Worm (Caenorhabditis elegans) whole organism, L1 larva: ENCODE measurements around the gene Y57G11B.8.
A peak's percentile ranks its signal among the peaks of the same experiment; 100 is the strongest.

Experiments used
- blmp-1 ChIP-seq: fragments of 150-350 bp; optimal IDR thresholded peaks from 2 replicates; lab custom pipeline; 2014; ENCODE audit warnings: missing biosample characterization, missing genetic modification characterization
- ceh-82 ChIP-seq, 3 experiments: fragments of 150-350 bp in 1 of 3; sonication (generic microtip) in 2 of 3; optimal IDR thresholded peaks; 2 replicates each; lab custom pipeline; 2014 to 2017; ENCODE audit warnings: missing biosample characterization in 3 of 3, missing genetic modification characterization in 3 of 3
- nhr-76 ChIP-seq: sonication (generic microtip); optimal IDR thresholded peaks from 2 replicates; lab custom pipeline; 2017; ENCODE audit warnings: missing biosample characterization, missing genetic modification characterization
- pqm-1 ChIP-seq: sonication (generic microtip); optimal IDR thresholded peaks from 3 replicates; lab custom pipeline; 2017; ENCODE audit warnings: missing biosample characterization, missing genetic modification characterization
- skn-1 ChIP-seq: fragments of 150-350 bp; optimal IDR thresholded peaks from 2 replicates; lab custom pipeline; 2014; ENCODE audit warnings: missing biosample characterization, missing genetic modification characterization
- snpc-4 ChIP-seq: fragments of 150-350 bp; optimal IDR thresholded peaks from 2 replicates; lab custom pipeline; 2014; ENCODE audit warnings: missing biosample characterization, missing genetic modification characterization
- snu-23 ChIP-seq: sonication (generic microtip); optimal IDR thresholded peaks from 2 replicates; lab custom pipeline; 2016; ENCODE audit warnings: missing genetic modification characterization, missing compliant biosample characterization
- swsn-7 ChIP-seq: sonication (generic microtip); optimal IDR thresholded peaks from 2 replicates; lab custom pipeline; 2016; ENCODE audit warnings: missing genetic modification characterization, missing compliant biosample characterization
- tbx-2 ChIP-seq: sonication (generic microtip); optimal IDR thresholded peaks from 2 replicates; lab custom pipeline; 2016; ENCODE audit warnings: missing genetic modification characterization, missing compliant biosample characterization
- zag-1 ChIP-seq: fragments of 150-350 bp; optimal IDR thresholded peaks from 2 replicates; lab custom pipeline; 2014; ENCODE audit warnings: missing biosample characterization, missing genetic modification characterization

DNA sequence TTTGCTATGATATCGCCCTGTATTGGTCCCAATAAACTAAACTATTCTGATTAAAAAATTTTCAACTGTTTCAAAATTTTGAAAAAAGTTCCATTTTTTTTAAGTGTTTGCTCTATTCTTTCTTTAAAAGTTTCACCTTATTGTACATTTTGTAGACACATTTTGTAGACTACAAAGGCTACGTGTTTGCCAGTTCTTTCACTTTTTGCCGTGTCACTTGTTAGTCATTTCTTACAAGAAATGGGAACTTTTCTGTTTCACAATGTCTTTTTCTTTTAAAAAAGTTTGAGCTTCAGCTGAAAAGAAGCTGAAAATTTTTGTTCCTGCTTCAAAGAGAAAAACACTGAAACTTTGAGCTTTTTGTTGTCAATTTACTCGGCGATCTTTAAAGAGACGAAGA is 38.6 kb upstream of the Y57G11B.8 start:
- TF ChIP-seq zag-1 (tag; lab: Kevin White, UChicago), result no peak
- TF ChIP-seq tbx-2 (tag; lab: Kevin White, UChicago), result no peak
- no peak for TF ChIP-seq ceh-82 (tag; optimal IDR thresholded peaks at IDR 0.05; lab: Kevin White, UChicago)
- TF ChIP-seq blmp-1, result peak; percentile 14
- no peak for TF ChIP-seq snu-23 (GFP tag; lab: Kevin White, UChicago)
- TF ChIP-seq pqm-1 (tag; lab: Kevin White, UChicago), result no peak
- TF ChIP-seq swsn-7, result no peak
- no peak for TF ChIP-seq skn-1 (tag; lab: Kevin White, UChicago)
- no peak for TF ChIP-seq snpc-4 (tag; lab: Kevin White, UChicago)
- TF ChIP-seq nhr-76 (tag; lab: Kevin White, UChicago), result no peak
